Worm (Caenorhabditis elegans) whole organism, L1 larva: ENCODE data around the gene Y57G11C.499.

Source experiments
- ama-1 ChIP-seq: fragments of 150-350 bp; optimal IDR thresholded peaks from 2 replicates; lab custom pipeline; 2014
- ceh-82 ChIP-seq, 3 experiments: fragments of 150-350 bp in 1 of 3; sonication (generic microtip) in 2 of 3; optimal IDR thresholded peaks; 2 replicates each; lab custom pipeline; 2014 to 2017; ENCODE audit warnings: missing biosample characterization in 3 of 3, missing genetic modification characterization in 3 of 3
- egl-27 ChIP-seq, 2 experiments: fragments of 150-350 bp in 1 of 2; sonication (generic microtip); optimal IDR thresholded peaks; 3 replicates each; lab custom pipeline; 2017 to 2018; ENCODE audit warnings: missing biosample characterization in 2 of 2, missing genetic modification characterization in 2 of 2, missing genetic modification reagents in 2 of 2
- mdl-1 ChIP-seq, 2 experiments: fragments of 150-350 bp; optimal IDR thresholded peaks; 2 replicates each; lab custom pipeline; 2014 to 2017; ENCODE audit warnings: missing biosample characterization in 2 of 2, missing genetic modification characterization in 2 of 2, inconsistent platforms in 1 of 2
- nhr-12 ChIP-seq: sonication (generic microtip); optimal IDR thresholded peaks from 2 replicates; lab custom pipeline; 2017; ENCODE audit warnings: missing biosample characterization, missing genetic modification characterization
- nhr-237 ChIP-seq: fragments of 150-350 bp; optimal IDR thresholded peaks from 2 replicates; lab custom pipeline; 2014; ENCODE audit warnings: missing biosample characterization, missing genetic modification characterization
- nhr-28 ChIP-seq: fragments of 150-350 bp; optimal IDR thresholded peaks from 2 replicates; lab custom pipeline; 2014; ENCODE audit warnings: missing biosample characterization, missing genetic modification characterization
- nhr-77 ChIP-seq: fragments of 150-350 bp; optimal IDR thresholded peaks from 2 replicates; lab custom pipeline; 2014; ENCODE audit warnings: missing biosample characterization, missing genetic modification characterization
- skn-1 ChIP-seq: fragments of 150-350 bp; optimal IDR thresholded peaks from 2 replicates; lab custom pipeline; 2014; ENCODE audit warnings: missing biosample characterization, missing genetic modification characterization
- sox-4 ChIP-seq: sonication (generic microtip); optimal IDR thresholded peaks from 2 replicates; lab custom pipeline; 2016; ENCODE audit warnings: missing genetic modification characterization, missing compliant biosample characterization
- unc-62 ChIP-seq: fragments of 150-350 bp; optimal IDR thresholded peaks from 2 replicates; lab custom pipeline; 2014; ENCODE audit warnings: missing biosample characterization, missing genetic modification reagents, missing genetic modification characterization
- ztf-4 ChIP-seq: fragments of 150-350 bp; optimal IDR thresholded peaks from 2 replicates; lab custom pipeline; 2014; ENCODE audit warnings: missing biosample characterization, missing genetic modification characterization

DNA sequence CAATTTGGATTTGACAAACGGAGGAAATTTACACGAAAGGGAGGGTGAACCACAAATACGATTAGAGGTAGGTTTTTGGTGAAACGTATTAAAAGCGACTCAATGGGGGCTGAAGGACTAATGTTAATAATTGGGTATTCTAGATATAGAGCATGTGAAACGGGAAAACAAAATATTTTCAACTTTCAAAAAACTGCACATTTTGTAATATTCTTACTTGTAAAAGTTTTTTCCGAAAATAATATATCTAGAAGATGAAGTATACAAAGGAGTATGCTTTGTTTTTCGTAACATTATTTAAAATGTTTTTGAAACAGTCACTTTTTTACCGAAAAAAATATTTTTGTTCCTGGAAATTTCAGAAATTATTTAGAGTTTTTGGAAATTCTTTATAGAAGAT, 12.8 kb downstream of the Y57G11C.499 start:
- no peak for TF ChIP-seq nhr-77 (tag; lab: Kevin White, UChicago)
- no peak for TF ChIP-seq nhr-12 (tag; lab: Kevin White, UChicago)
- TF ChIP-seq unc-62 (GFP tag; lab: Kevin White, UChicago) = no peak
- no peak for TF ChIP-seq nhr-28 (tag; lab: Kevin White, UChicago)
- TF ChIP-seq egl-27 (tag; optimal IDR thresholded peaks at IDR 0.05; lab: Kevin White, UChicago) = no peak
- no peak for TF ChIP-seq nhr-237 (tag; lab: Kevin White, UChicago)
- TF ChIP-seq ceh-82 (tag; optimal IDR thresholded peaks at IDR 0.05; lab: Kevin White, UChicago) = no peak
- TF ChIP-seq mdl-1 (tag; optimal IDR thresholded peaks at IDR 0.05; lab: Kevin White, UChicago) = no peak
- no peak for TF ChIP-seq sox-4 (tag; lab: Kevin White, UChicago)
- no peak for TF ChIP-seq ama-1 (lab: Kevin White, UChicago)
- no peak for TF ChIP-seq skn-1
- no peak for TF ChIP-seq ztf-4 (tag; lab: Kevin White, UChicago)
